Worm (Caenorhabditis elegans) whole organism, L1 larva: Measurements from ENCODE around the gene F47C12.7.

ENCODE experiments used
- C16A3.4 ChIP-seq: fragments of 150-350 bp; optimal IDR thresholded peaks from 2 replicates; lab custom pipeline; 2014; ENCODE audit warnings: missing biosample characterization, missing genetic modification characterization
- alr-1 ChIP-seq: fragments of 200-800 bp; sonication (Bioruptor generic); optimal IDR thresholded peaks from 2 replicates; lab custom pipeline; 2018; ENCODE audit warnings: borderline replicate concordance, mild to moderate bottlenecking, missing genetic modification characterization, missing compliant biosample characterization
- aly-2 ChIP-seq: fragments of 150-350 bp; optimal IDR thresholded peaks from 2 replicates; lab custom pipeline; 2014; ENCODE audit warnings: missing biosample characterization, missing genetic modification characterization
- blmp-1 ChIP-seq: fragments of 150-350 bp; optimal IDR thresholded peaks from 2 replicates; lab custom pipeline; 2014; ENCODE audit warnings: missing biosample characterization, missing genetic modification characterization
- ceh-63 ChIP-seq: fragments of 200-800 bp; sonication (Bioruptor generic); optimal IDR thresholded peaks from 2 replicates; lab custom pipeline; 2018; ENCODE audit warnings: mild to moderate bottlenecking, missing genetic modification characterization, missing compliant biosample characterization
- ceh-8 ChIP-seq: fragments of 200-800 bp; sonication (Bioruptor generic); optimal IDR thresholded peaks from 2 replicates; lab custom pipeline; 2018; ENCODE audit warnings: mild to moderate bottlenecking, missing genetic modification characterization, moderate library complexity, missing compliant biosample characterization
- ceh-82 ChIP-seq, 3 experiments: fragments of 150-350 bp in 1 of 3; sonication (generic microtip) in 2 of 3; optimal IDR thresholded peaks; 2 replicates each; lab custom pipeline; 2014 to 2017; ENCODE audit warnings: missing biosample characterization in 3 of 3, missing genetic modification characterization in 3 of 3
- ces-1 ChIP-seq: fragments of 150-350 bp; optimal IDR thresholded peaks from 2 replicates; lab custom pipeline; 2014; ENCODE audit warnings: missing biosample characterization, missing genetic modification reagents, missing genetic modification characterization
- dpl-1 ChIP-seq, 3 experiments: fragments of 150-350 bp in 2 of 3; sonication (generic microtip) in 1 of 3; optimal IDR thresholded peaks; 2 replicates each; lab custom pipeline; 2014 to 2017; ENCODE audit warnings: missing biosample characterization in 3 of 3, missing genetic modification characterization in 3 of 3, missing genetic modification reagents in 3 of 3
- dsc-1 ChIP-seq: sonication (generic microtip); optimal IDR thresholded peaks from 2 replicates; lab custom pipeline; 2016; ENCODE audit warnings: mild to moderate bottlenecking, missing genetic modification characterization, missing compliant biosample characterization
- efl-1 ChIP-seq, 4 experiments: fragments of 150-350 bp; optimal IDR thresholded peaks in 3 of 4; peaks in 1 of 4; 1 replicate in 1 of 4; 2 replicates in 3 of 4; lab custom pipeline; 2014; ENCODE audit warnings: missing biosample characterization in 2 of 4, missing genetic modification characterization in 2 of 4, missing genetic modification reagents in 2 of 4
- egl-27 ChIP-seq, 2 experiments: fragments of 150-350 bp in 1 of 2; sonication (generic microtip); optimal IDR thresholded peaks; 3 replicates each; lab custom pipeline; 2017 to 2018; ENCODE audit warnings: missing biosample characterization in 2 of 2, missing genetic modification characterization in 2 of 2, missing genetic modification reagents in 2 of 2
- elt-2 ChIP-seq: sonication (generic microtip); optimal IDR thresholded peaks from 2 replicates; lab custom pipeline; 2016; ENCODE audit warnings: missing genetic modification characterization, mild to moderate bottlenecking, inconsistent platforms, missing compliant biosample characterization, missing genetic modification reagents
- ets-5 ChIP-seq: fragments of 200-800 bp; sonication (Bioruptor generic); IDR thresholded peaks from 2 replicates; pipeline ENCODE4 v1.3.6; 2022; ENCODE audit warnings: missing genetic modification characterization, missing compliant biosample characterization
- fkh-4 ChIP-seq: sonication (generic microtip); optimal IDR thresholded peaks from 2 replicates; lab custom pipeline; 2016; ENCODE audit warnings: missing compliant biosample characterization, missing genetic modification characterization, borderline replicate concordance
- fos-1 ChIP-seq: fragments of 150-350 bp; optimal IDR thresholded peaks from 2 replicates; lab custom pipeline; 2014; ENCODE audit warnings: missing biosample characterization, missing genetic modification characterization
- grh-1 ChIP-seq: fragments of 200-800 bp; sonication (Bioruptor generic); IDR thresholded peaks from 2 replicates; pipeline ENCODE4 v1.3.6; 2022; ENCODE audit warnings: missing genetic modification reagents, missing genetic modification characterization, missing compliant biosample characterization
- hpl-2 ChIP-seq: fragments of 150-350 bp; optimal IDR thresholded peaks from 2 replicates; lab custom pipeline; 2014; ENCODE audit warnings: missing biosample characterization, missing genetic modification reagents, missing genetic modification characterization
- irx-1 ChIP-seq: sonication (generic microtip); optimal IDR thresholded peaks from 2 replicates; lab custom pipeline; 2016; ENCODE audit warnings: missing genetic modification characterization, missing compliant biosample characterization
- isw-1 ChIP-seq: fragments of 200-800 bp; sonication (Bioruptor generic); IDR thresholded peaks from 2 replicates; pipeline ENCODE4 v1.3.6; 2022; ENCODE audit warnings: missing genetic modification characterization, missing compliant biosample characterization
- jun-1 ChIP-seq: fragments of 150-350 bp; optimal IDR thresholded peaks from 2 replicates; lab custom pipeline; 2014; ENCODE audit warnings: missing biosample characterization, missing genetic modification reagents, missing genetic modification characterization
- lin-14 ChIP-seq: fragments of 200-800 bp; sonication (Bioruptor generic); optimal IDR thresholded peaks from 2 replicates; lab custom pipeline; 2018; ENCODE audit warnings: mild to moderate bottlenecking, missing genetic modification characterization, moderate library complexity, missing compliant biosample characterization
- lin-15B ChIP-seq: fragments of 150-350 bp; sonication (generic microtip); optimal IDR thresholded peaks from 3 replicates; lab custom pipeline; 2014; ENCODE audit warnings: missing biosample characterization, missing genetic modification characterization
- lin-35 ChIP-seq, 2 experiments: fragments of 150-350 bp; optimal IDR thresholded peaks; 2 replicates each; lab custom pipeline; 2014; ENCODE audit warnings: missing biosample characterization in 2 of 2, missing genetic modification characterization in 2 of 2, missing genetic modification reagents in 2 of 2
- mab-9 ChIP-seq: fragments of 200-800 bp; sonication (Bioruptor generic); IDR thresholded peaks from 2 replicates; pipeline ENCODE4 v1.3.6; 2022; ENCODE audit warnings: missing genetic modification reagents, missing genetic modification characterization, missing compliant biosample characterization
- mdl-1 ChIP-seq, 2 experiments: fragments of 150-350 bp; optimal IDR thresholded peaks; 2 replicates each; lab custom pipeline; 2014 to 2017; ENCODE audit warnings: missing biosample characterization in 2 of 2, missing genetic modification characterization in 2 of 2, inconsistent platforms in 1 of 2
- mef-2 ChIP-seq: fragments of 150-350 bp; optimal IDR thresholded peaks from 2 replicates; lab custom pipeline; 2014; ENCODE audit warnings: missing biosample characterization, missing genetic modification characterization
- mep-1 ChIP-seq: fragments of 150-350 bp; optimal IDR thresholded peaks from 2 replicates; lab custom pipeline; 2014; ENCODE audit warnings: missing biosample characterization, missing genetic modification characterization
- nhr-11 ChIP-seq: fragments of 150-350 bp; optimal IDR thresholded peaks from 2 replicates; lab custom pipeline; 2014; ENCODE audit warnings: missing biosample characterization, missing genetic modification characterization
- nhr-19 ChIP-seq: fragments of 200-800 bp; sonication (Bioruptor generic); conservative IDR thresholded peaks from 2 replicates; pipeline ENCODE4 v1.3.6; 2022; ENCODE audit warnings: missing genetic modification characterization, missing compliant biosample characterization
- nhr-47 ChIP-seq: sonication (generic microtip); optimal IDR thresholded peaks from 2 replicates; lab custom pipeline; 2016; ENCODE audit warnings: mild to moderate bottlenecking, missing genetic modification characterization, moderate library complexity, missing compliant biosample characterization
- nhr-77 ChIP-seq: fragments of 150-350 bp; optimal IDR thresholded peaks from 2 replicates; lab custom pipeline; 2014; ENCODE audit warnings: missing biosample characterization, missing genetic modification characterization
- nhr-85 ChIP-seq: sonication (generic microtip); peaks from one replicate; lab custom pipeline; 2016; ENCODE audit warnings: missing genetic modification characterization, inconsistent platforms, missing compliant biosample characterization
- pag-3 ChIP-seq: sonication (generic microtip); optimal IDR thresholded peaks from 2 replicates; lab custom pipeline; 2017; ENCODE audit warnings: missing genetic modification characterization, mild to moderate bottlenecking, missing compliant biosample characterization, antibody characterized with exemption, borderline replicate concordance; ENCODE audit not compliant: insufficient read depth
- pax-3 ChIP-seq: fragments of 200-800 bp; sonication (Bioruptor generic); optimal IDR thresholded peaks from 2 replicates; lab custom pipeline; 2018; ENCODE audit warnings: mild to moderate bottlenecking, missing genetic modification characterization, moderate library complexity, missing compliant biosample characterization
- pqm-1 ChIP-seq: sonication (generic microtip); optimal IDR thresholded peaks from 3 replicates; lab custom pipeline; 2017; ENCODE audit warnings: missing biosample characterization, missing genetic modification characterization
- skn-1 ChIP-seq: fragments of 150-350 bp; optimal IDR thresholded peaks from 2 replicates; lab custom pipeline; 2014; ENCODE audit warnings: missing biosample characterization, missing genetic modification characterization
- snu-23 ChIP-seq: sonication (generic microtip); optimal IDR thresholded peaks from 2 replicates; lab custom pipeline; 2016; ENCODE audit warnings: missing genetic modification characterization, missing compliant biosample characterization
- sox-4 ChIP-seq: sonication (generic microtip); optimal IDR thresholded peaks from 2 replicates; lab custom pipeline; 2016; ENCODE audit warnings: missing genetic modification characterization, missing compliant biosample characterization
- sup-37 ChIP-seq: fragments of 200-800 bp; sonication (Bioruptor generic); optimal IDR thresholded peaks from 2 replicates; lab custom pipeline; 2018; ENCODE audit warnings: mild to moderate bottlenecking, missing genetic modification characterization, missing compliant biosample characterization
- tbx-2 ChIP-seq: sonication (generic microtip); optimal IDR thresholded peaks from 2 replicates; lab custom pipeline; 2016; ENCODE audit warnings: missing genetic modification characterization, missing compliant biosample characterization
- unc-130 ChIP-seq: fragments of 150-350 bp; optimal IDR thresholded peaks from 2 replicates; lab custom pipeline; 2017; ENCODE audit warnings: missing biosample characterization, missing genetic modification characterization, inconsistent platforms
- unc-98 ChIP-seq: fragments of 200-800 bp; sonication (Bioruptor generic); IDR thresholded peaks from 2 replicates; pipeline ENCODE4 v1.3.6; 2022; ENCODE audit warnings: missing genetic modification characterization, missing compliant biosample characterization
- xbp-1 ChIP-seq: sonication (generic microtip); optimal IDR thresholded peaks from 2 replicates; lab custom pipeline; 2016; ENCODE audit warnings: missing genetic modification characterization, missing compliant biosample characterization
- ztf-11 ChIP-seq, 2 experiments: sonication (generic microtip); optimal IDR thresholded peaks; 2 replicates each; lab custom pipeline; 2016 to 2017; ENCODE audit warnings: missing genetic modification characterization in 2 of 2, missing biosample characterization in 1 of 2, missing compliant biosample characterization in 1 of 2

The F47C12.7 gene

DNA sequence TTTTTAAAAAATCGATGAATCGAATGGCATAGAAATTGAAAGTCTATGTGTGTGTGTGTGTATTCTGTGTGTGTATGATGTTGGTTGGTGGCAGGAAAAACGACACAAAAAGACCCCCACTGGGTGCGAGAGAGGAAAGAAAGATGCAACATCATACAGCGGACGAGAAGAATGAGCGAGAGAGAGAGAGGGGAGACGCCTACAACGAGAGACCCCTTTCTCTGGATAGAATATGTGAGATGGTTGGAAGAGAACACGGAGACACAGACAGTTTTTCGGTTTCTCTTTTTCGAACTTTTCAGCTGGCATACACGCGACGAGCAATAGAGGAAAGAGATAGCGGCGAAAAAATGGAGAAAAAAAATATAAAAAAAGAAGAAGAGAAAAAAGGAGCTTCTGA lies 24.6 kb upstream of the F47C12.7 start (continued):
- TF ChIP-seq nhr-47 (tag; lab: Kevin White, UChicago) (peak; percentile 68), aly-2 (tag; lab: Kevin White, UChicago) (peak; percentile 26), ceh-63 (no peak), snu-23 (GFP tag; lab: Kevin White, UChicago) (peak; percentile 82), skn-1 (tag; lab: Kevin White, UChicago) (peak; percentile 46), pqm-1 (tag; lab: Kevin White, UChicago) (no peak), irx-1 (peak; percentile 63), blmp-1 (peak; percentile 95), nhr-19 (peak; percentile 51), tbx-2 (tag; lab: Kevin White, UChicago) (peak; percentile 64), nhr-85 (tag; lab: Kevin White, UChicago) (peak; percentile 21), egl-27 (tag; optimal IDR thresholded peaks at IDR 0.05; lab: Kevin White, UChicago) (peak in 1 of 2 experiments; percentile 67), hpl-2 (GFP tag; lab: Kevin White, UChicago) (no peak), pax-3 (tag; lab: Kevin White, UChicago) (no peak), lin-15B (no peak), elt-2 (tag; lab: Kevin White, UChicago) (no peak), C16A3.4 (tag; lab: Kevin White, UChicago) (peak; percentile 62), efl-1 (optimal IDR thresholded peaks at IDR 0.05; lab: Kevin White, UChicago) (peak; percentile 63 to 71), efl-1 (GFP tag; optimal IDR thresholded peaks at IDR 0.05 in 1 of 2; lab: Kevin White, UChicago) (peak; percentile 37 to 94), dsc-1 (peak; percentile 76), unc-130 (peak; percentile 8)

DNA sequence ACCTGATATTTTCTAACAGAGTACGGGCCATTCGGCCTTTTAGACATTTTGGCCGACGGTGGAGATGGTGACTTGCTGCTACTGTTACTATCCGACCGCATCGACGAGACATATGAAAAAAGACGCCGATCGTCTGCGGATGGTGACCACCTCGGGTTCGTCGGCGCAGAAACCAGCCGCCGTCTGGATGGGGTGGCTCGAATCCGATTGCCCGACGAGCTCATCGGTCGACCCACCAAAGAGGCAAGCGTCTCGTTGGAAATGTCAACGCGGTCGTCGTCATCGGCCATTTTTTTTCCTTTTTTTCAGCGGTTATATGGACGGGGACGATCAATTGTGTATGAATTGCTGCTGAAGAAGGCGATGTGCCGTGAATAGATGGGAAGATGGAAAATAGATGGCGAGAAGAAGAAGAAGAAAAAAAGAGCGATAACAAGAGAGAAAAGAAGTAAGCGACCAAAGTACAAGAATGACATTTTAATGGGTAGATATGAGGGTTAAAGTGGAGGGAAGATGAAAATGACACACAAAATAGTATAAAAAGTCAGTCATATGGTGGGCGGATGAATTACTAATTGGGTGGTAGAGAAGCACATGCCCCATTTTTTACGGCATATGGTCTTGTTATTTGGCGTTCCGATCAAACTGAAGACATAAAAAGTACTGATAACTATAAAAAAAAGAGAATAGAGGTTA lies 23.6 kb upstream of the F47C12.7 start:
- TF ChIP-seq lin-15B = no peak
- TF ChIP-seq ceh-63 = no peak
- no peak for TF ChIP-seq ets-5
- no peak for TF ChIP-seq mep-1
- TF ChIP-seq hpl-2 (GFP tag; lab: Kevin White, UChicago) = no peak
- TF ChIP-seq nhr-77 (tag; lab: Kevin White, UChicago) = no peak
- TF ChIP-seq nhr-19 = no peak
- TF ChIP-seq alr-1 = no peak
- TF ChIP-seq mab-9 (GFP tag; lab: Robert Waterston, UW) = no peak
- no peak for TF ChIP-seq fos-1
- TF ChIP-seq ztf-11 (tag; optimal IDR thresholded peaks at IDR 0.05; lab: Kevin White, UChicago) = no peak
- no peak for TF ChIP-seq skn-1 (tag; lab: Kevin White, UChicago)
- no peak for TF ChIP-seq sup-37 (GFP tag; lab: Kevin White, UChicago)
- TF ChIP-seq pag-3 = peak; percentile 42
- TF ChIP-seq dpl-1 (GFP tag; optimal IDR thresholded peaks at IDR 0.05; lab: Kevin White, UChicago) = no peak
- TF ChIP-seq ceh-82 (tag; optimal IDR thresholded peaks at IDR 0.05; lab: Kevin White, UChicago) = peak in 1 of 3 experiments; percentile 24
- peak; percentile 54 for TF ChIP-seq lin-14
- no peak for TF ChIP-seq ces-1 (GFP tag; lab: Kevin White, UChicago)
- TF ChIP-seq isw-1 (GFP tag; lab: Robert Waterston, UW) = peak; percentile 3; the same call in 1 of the 2 replicates
- no peak for TF ChIP-seq blmp-1
- TF ChIP-seq nhr-85 (tag; lab: Kevin White, UChicago) = peak; percentile 58
- no peak for TF ChIP-seq elt-2 (tag; lab: Kevin White, UChicago)
- no peak for TF ChIP-seq ceh-8 (GFP tag; lab: Kevin White, UChicago)

DNA sequence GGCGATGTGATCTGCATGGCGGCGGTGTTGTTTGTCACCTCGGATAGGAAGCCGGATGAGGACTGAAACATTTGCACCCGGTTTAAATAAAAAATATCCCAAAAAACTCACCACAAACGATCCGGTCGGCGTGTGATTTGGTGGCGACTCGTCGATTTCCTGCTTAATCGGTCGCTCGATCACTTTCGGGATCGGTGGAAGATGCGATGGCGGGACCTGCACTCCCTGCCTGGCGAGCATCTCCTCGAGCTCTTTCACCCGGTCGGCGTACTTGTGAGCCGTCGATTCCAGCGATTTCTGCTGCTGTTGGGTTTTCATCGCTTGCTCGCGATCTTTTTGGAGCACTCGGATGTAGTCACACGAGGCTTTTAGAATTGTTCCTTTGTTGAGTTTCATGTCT lies 21.4 kb upstream of the F47C12.7 start:
- TF ChIP-seq ceh-82 (tag; optimal IDR thresholded peaks at IDR 0.05; lab: Kevin White, UChicago) (no peak), sup-37 (GFP tag; lab: Kevin White, UChicago) (no peak), mdl-1 (tag; optimal IDR thresholded peaks at IDR 0.05; lab: Kevin White, UChicago) (no peak), unc-98 (GFP tag; lab: Robert Waterston, UW) (no peak), egl-27 (tag; optimal IDR thresholded peaks at IDR 0.05; lab: Kevin White, UChicago) (no peak), ceh-8 (GFP tag; lab: Kevin White, UChicago) (no peak), nhr-47 (tag; lab: Kevin White, UChicago) (no peak), efl-1 (optimal IDR thresholded peaks at IDR 0.05; lab: Kevin White, UChicago) (no peak), efl-1 (GFP tag; optimal IDR thresholded peaks at IDR 0.05 in 1 of 2; lab: Kevin White, UChicago) (no peak), jun-1 (no peak), mep-1 (no peak), mef-2 (tag; lab: Kevin White, UChicago) (no peak), nhr-11 (tag; lab: Kevin White, UChicago) (no peak), aly-2 (tag; lab: Kevin White, UChicago) (no peak), blmp-1 (no peak), lin-35 (GFP tag; optimal IDR thresholded peaks at IDR 0.05; lab: Kevin White, UChicago) (no peak), ets-5 (no peak), grh-1 (GFP tag; lab: Robert Waterston, UW) (no peak), sox-4 (no peak), xbp-1 (tag; lab: Kevin White, UChicago) (no peak), fkh-4 (tag; lab: Kevin White, UChicago) (no peak)
- TF ChIP-seq, all 84 proteins: peak for 0
